Worm (Caenorhabditis elegans): Measurements from ENCODE around the gene rpl-42.

The rpl-42 gene

ce11 chrII:11042878-11043331 is 49.6 kb upstream of the rpl-42 start (continued):
- TF ChIP-seq pbrm-1 (GFP tag; IDR thresholded peaks at IDR 0.05) (0 out of 2 replicates have a peak, but pooled peaks have one; percentile 21), ztf-28 (GFP tag; IDR thresholded peaks at IDR 0.05) (no peak), attf-5 (GFP tag; optimal IDR thresholded peaks at IDR 0.05) (peak; percentile 85), xnd-1 (tag; optimal IDR thresholded peaks at IDR 0.05) (no peak), Y67H2A.10 (GFP tag; conservative IDR thresholded peaks at IDR 0.05) (0 out of 2 replicates have a peak, but pooled peaks have one; percentile 29), gei-17 (GFP tag; optimal IDR thresholded peaks at IDR 0.05) (peak; percentile 5), him-1 (tag; optimal IDR thresholded peaks at IDR 0.05) (no peak), zfh-2 (GFP tag; conservative IDR thresholded peaks at IDR 0.05) (peak; percentile 96), ceh-79 (tag; optimal IDR thresholded peaks at IDR 0.05) (no peak), akir-1 (GFP tag; optimal IDR thresholded peaks at IDR 0.05) (no peak), nfya-1 (tag; optimal IDR thresholded peaks at IDR 0.05; ENCODE audit: borderline replicate concordance, insufficient read depth) (no peak), hsf-1 (GFP tag; IDR thresholded peaks at IDR 0.05) (no peak), lsl-1 (GFP tag; optimal IDR thresholded peaks at IDR 0.05) (no peak), egl-44 (GFP tag; IDR thresholded peaks at IDR 0.05) (0 out of 2 replicates have a peak, but pooled peaks have one; percentile 60), B0336.3 (GFP tag; IDR thresholded peaks at IDR 0.05) (peak; percentile 82), F55B11.4 (tag; optimal IDR thresholded peaks at IDR 0.05; ENCODE audit: borderline replicate concordance, insufficient read depth) (no peak), Y95B8A.8 (GFP tag; IDR thresholded peaks at IDR 0.05) (no peak), ceh-27 (GFP tag; optimal IDR thresholded peaks at IDR 0.05) (peak; percentile 66), repo-1 (tag; optimal IDR thresholded peaks at IDR 0.05) (no peak), lin-40 (tag; optimal IDR thresholded peaks at IDR 0.05) (peak; percentile 52), ztf-26 (tag; optimal IDR thresholded peaks at IDR 0.05) (peak; percentile 22), nhr-179 (tag; optimal IDR thresholded peaks at IDR 0.05) (no peak), ztf-6 (GFP tag; IDR thresholded peaks at IDR 0.05) (no peak), ZK185.1 (tag; optimal IDR thresholded peaks at IDR 0.05; ENCODE audit: poor library complexity, severe bottlenecking) (peak; percentile 22), sptf-2 (GFP tag; optimal IDR thresholded peaks at IDR 0.05) (no peak), snpc-4 (GFP tag; optimal IDR thresholded peaks at IDR 0.05) (no peak), snpc-4 (tag; optimal IDR thresholded peaks at IDR 0.05) (peak; percentile 26 to 57 (median 46)), F39B2.1 (GFP tag; IDR thresholded peaks at IDR 0.05) (no peak), madf-10 (tag; optimal IDR thresholded peaks at IDR 0.05) (peak; percentile 26), ccch-3 (GFP tag; optimal IDR thresholded peaks at IDR 0.05) (no peak), zim-3 (tag; optimal IDR thresholded peaks at IDR 0.05) (no peak)

- TF ChIP-seq cebp-2 (GFP tag; IDR thresholded peaks at IDR 0.05) (no peak), ztf-25 (GFP tag; IDR thresholded peaks at IDR 0.05) (no peak), xnd-1 (tag; optimal IDR thresholded peaks at IDR 0.05) (peak; percentile 18), madf-6 (GFP tag; IDR thresholded peaks at IDR 0.05) (peak; percentile 60; the same call in 1 of the 2 replicates), lsl-1 (GFP tag; optimal IDR thresholded peaks at IDR 0.05) (peak; percentile 63), ZK185.1 (tag; optimal IDR thresholded peaks at IDR 0.05; ENCODE audit: poor library complexity, severe bottlenecking) (no peak), madf-8 (GFP tag; conservative IDR thresholded peaks at IDR 0.05) (peak; percentile 63), B0261.1 (tag; optimal IDR thresholded peaks at IDR 0.05) (no peak)
Measured at ce11 chrII:11043546-11044192, 48.8 kb upstream of the rpl-42 start.

ce11 chrII:11044193-11044568 is 48.3 kb upstream of the rpl-42 start:
- TF ChIP-seq F57A8.1 (GFP tag; optimal IDR thresholded peaks at IDR 0.05) (no peak), snpc-3.4 (tag; optimal IDR thresholded peaks at IDR 0.05) (no peak), C06A6.2 (GFP tag; conservative IDR thresholded peaks at IDR 0.05) (no peak), Y95B8A.8 (GFP tag; IDR thresholded peaks at IDR 0.05) (no peak), zfh-2 (GFP tag; conservative IDR thresholded peaks at IDR 0.05) (peak; percentile 64), ceh-79 (tag; optimal IDR thresholded peaks at IDR 0.05) (no peak), die-1 (tag; optimal IDR thresholded peaks at IDR 0.05) (no peak), repo-1 (tag; optimal IDR thresholded peaks at IDR 0.05) (no peak)

Measured in whole organism, young adult.